Worm (Caenorhabditis elegans) whole organism, L2 larva: ENCODE data around the gene dnj-5.

Experiments
- C34F6.9 ChIP-seq: fragments of 150-350 bp; optimal IDR thresholded peaks from 2 replicates; lab custom pipeline; 2014; ENCODE audit warnings: missing biosample characterization, missing genetic modification characterization
- F13H6.1 ChIP-seq: sonication (generic microtip); optimal IDR thresholded peaks from 2 replicates; lab custom pipeline; 2016; ENCODE audit warnings: missing genetic modification characterization, missing compliant biosample characterization
- R02D3.7 ChIP-seq: fragments of 150-350 bp; optimal IDR thresholded peaks from 2 replicates; lab custom pipeline; 2014; ENCODE audit warnings: missing biosample characterization, missing genetic modification characterization
- Y55F3AM.14 ChIP-seq: fragments of 200-800 bp; sonication (Bioruptor generic); optimal IDR thresholded peaks from 2 replicates; lab custom pipeline; 2018; ENCODE audit warnings: mild to moderate bottlenecking, missing genetic modification characterization, missing compliant biosample characterization
- ZK546.5 ChIP-seq: sonication (generic microtip); optimal IDR thresholded peaks from 2 replicates; lab custom pipeline; 2017; ENCODE audit warnings: missing biosample characterization, missing genetic modification characterization
- alr-1 ChIP-seq: fragments of 150-350 bp; optimal IDR thresholded peaks from 2 replicates; lab custom pipeline; 2014; ENCODE audit warnings: missing biosample characterization, missing genetic modification characterization
- aly-2 ChIP-seq: fragments of 150-350 bp; optimal IDR thresholded peaks from 2 replicates; lab custom pipeline; 2014; ENCODE audit warnings: missing biosample characterization, missing genetic modification characterization
- ama-1 ChIP-seq: fragments of 150-350 bp; optimal IDR thresholded peaks from 2 replicates; lab custom pipeline; 2018; ENCODE audit warnings: inconsistent platforms
- blmp-1 ChIP-seq: sonication (generic microtip); optimal IDR thresholded peaks from 2 replicates; lab custom pipeline; 2017; ENCODE audit warnings: missing genetic modification characterization, mild to moderate bottlenecking, missing compliant biosample characterization, antibody characterized with exemption, moderate library complexity; ENCODE audit not compliant: insufficient read depth
- ceh-16 ChIP-seq: fragments of 150-350 bp; optimal IDR thresholded peaks from 2 replicates; lab custom pipeline; 2014; ENCODE audit warnings: missing biosample characterization, missing genetic modification characterization
- ceh-82 ChIP-seq: fragments of 150-350 bp; optimal IDR thresholded peaks from 2 replicates; lab custom pipeline; 2014; ENCODE audit warnings: missing biosample characterization, missing genetic modification characterization
- crh-2 ChIP-seq: sonication (generic microtip); optimal IDR thresholded peaks from 2 replicates; lab custom pipeline; 2017; ENCODE audit warnings: missing biosample characterization, missing genetic modification characterization
- dmd-4 ChIP-seq: sonication (generic microtip); optimal IDR thresholded peaks from 2 replicates; lab custom pipeline; 2017; ENCODE audit warnings: missing biosample characterization, missing genetic modification characterization
- egl-27 ChIP-seq: sonication (generic microtip); optimal IDR thresholded peaks from 3 replicates; lab custom pipeline; 2017; ENCODE audit warnings: missing biosample characterization, missing genetic modification reagents, missing genetic modification characterization
- elt-1 ChIP-seq: fragments of 150-350 bp; optimal IDR thresholded peaks from 2 replicates; lab custom pipeline; 2014; ENCODE audit warnings: missing biosample characterization, missing genetic modification characterization
- elt-3 ChIP-seq: sonication (generic microtip); optimal IDR thresholded peaks from 2 replicates; lab custom pipeline; 2017; ENCODE audit warnings: missing biosample characterization, missing genetic modification characterization
- fos-1 ChIP-seq: fragments of 150-350 bp; optimal IDR thresholded peaks from 2 replicates; lab custom pipeline; 2014; ENCODE audit warnings: missing biosample characterization, missing genetic modification characterization
- gmeb-1 ChIP-seq: fragments of 150-350 bp; optimal IDR thresholded peaks from 2 replicates; lab custom pipeline; 2014; ENCODE audit warnings: missing biosample characterization, missing genetic modification characterization
- lin-11 ChIP-seq: fragments of 150-350 bp; sonication (generic microtip); optimal IDR thresholded peaks from 2 replicates; lab custom pipeline; 2014; ENCODE audit warnings: missing biosample characterization, missing genetic modification characterization, inconsistent platforms, mixed read lengths
- lin-13 ChIP-seq: fragments of 150-350 bp; optimal IDR thresholded peaks from 2 replicates; lab custom pipeline; 2014; ENCODE audit warnings: missing biosample characterization, missing genetic modification reagents, missing genetic modification characterization
- lin-39 ChIP-seq: fragments of 150-350 bp; optimal IDR thresholded peaks from 2 replicates; lab custom pipeline; 2014; ENCODE audit warnings: missing biosample characterization, missing genetic modification reagents, missing genetic modification characterization
- lsy-2 ChIP-seq, 2 experiments: fragments of 150-350 bp in 1 of 2; sonication (generic microtip) in 1 of 2; optimal IDR thresholded peaks; 2 replicates each; lab custom pipeline; 2014 to 2017; ENCODE audit warnings: missing biosample characterization in 2 of 2, missing genetic modification characterization in 2 of 2
- mab-5 ChIP-seq: fragments of 150-350 bp; optimal IDR thresholded peaks from 2 replicates; lab custom pipeline; 2014; ENCODE audit warnings: missing biosample characterization, missing genetic modification characterization
- mbf-1 ChIP-seq: sonication (generic microtip); optimal IDR thresholded peaks from 2 replicates; lab custom pipeline; 2017; ENCODE audit warnings: missing biosample characterization, missing genetic modification characterization
- mdl-1 ChIP-seq, 2 experiments: fragments of 150-350 bp in 1 of 2; sonication (generic microtip) in 1 of 2; optimal IDR thresholded peaks; 2 replicates each; lab custom pipeline; 2017; ENCODE audit warnings: missing biosample characterization in 2 of 2, missing genetic modification characterization in 2 of 2
- nhr-10 ChIP-seq: sonication (generic microtip); optimal IDR thresholded peaks from 2 replicates; lab custom pipeline; 2017; ENCODE audit warnings: missing biosample characterization, missing genetic modification characterization
- nhr-11 ChIP-seq: fragments of 150-350 bp; optimal IDR thresholded peaks from 2 replicates; lab custom pipeline; 2014; ENCODE audit warnings: missing biosample characterization, missing genetic modification characterization
- nhr-12 ChIP-seq: fragments of 150-350 bp; optimal IDR thresholded peaks from 2 replicates; lab custom pipeline; 2014; ENCODE audit warnings: missing biosample characterization, missing genetic modification characterization
- nhr-129 ChIP-seq: fragments of 150-350 bp; optimal IDR thresholded peaks from 2 replicates; lab custom pipeline; 2014; ENCODE audit warnings: missing biosample characterization, missing genetic modification characterization
- nhr-21 ChIP-seq: fragments of 150-350 bp; optimal IDR thresholded peaks from 2 replicates; lab custom pipeline; 2014; ENCODE audit warnings: missing biosample characterization, missing genetic modification characterization
- nhr-23 ChIP-seq: fragments of 150-350 bp; optimal IDR thresholded peaks from 2 replicates; lab custom pipeline; 2014; ENCODE audit warnings: missing biosample characterization, missing genetic modification reagents, missing genetic modification characterization
- nhr-237 ChIP-seq: fragments of 150-350 bp; optimal IDR thresholded peaks from 2 replicates; lab custom pipeline; 2014; ENCODE audit warnings: missing biosample characterization, missing genetic modification characterization
- nhr-25 ChIP-seq: fragments of 150-350 bp; sonication (generic microtip); optimal IDR thresholded peaks from 3 replicates; lab custom pipeline; 2014; ENCODE audit warnings: missing biosample characterization, missing genetic modification characterization
- nhr-6 ChIP-seq: fragments of 150-350 bp; optimal IDR thresholded peaks from 2 replicates; lab custom pipeline; 2014; ENCODE audit warnings: missing biosample characterization, missing genetic modification characterization
- nhr-77 ChIP-seq: fragments of 150-350 bp; optimal IDR thresholded peaks from 2 replicates; lab custom pipeline; 2014; ENCODE audit warnings: missing biosample characterization, missing genetic modification characterization
- peb-1 ChIP-seq: fragments of 150-350 bp; optimal IDR thresholded peaks from 2 replicates; lab custom pipeline; 2014; ENCODE audit warnings: missing biosample characterization, missing genetic modification characterization
- sem-4 ChIP-seq: fragments of 150-350 bp; optimal IDR thresholded peaks from 2 replicates; lab custom pipeline; 2014; ENCODE audit warnings: missing biosample characterization, missing genetic modification reagents, missing genetic modification characterization
- skn-1 ChIP-seq: sonication (generic microtip); optimal IDR thresholded peaks from 2 replicates; lab custom pipeline; 2017; ENCODE audit warnings: missing biosample characterization, missing genetic modification characterization
- sma-3 ChIP-seq: sonication (generic microtip); optimal IDR thresholded peaks from 2 replicates; lab custom pipeline; 2016; ENCODE audit warnings: missing genetic modification reagents, missing genetic modification characterization, missing compliant biosample characterization
- sma-9 ChIP-seq, 2 experiments: fragments of 150-350 bp in 1 of 2; sonication (generic microtip) in 1 of 2; optimal IDR thresholded peaks; 2 replicates each; lab custom pipeline; 2014 to 2016; ENCODE audit warnings: missing genetic modification characterization in 2 of 2, mild to moderate bottlenecking in 1 of 2, missing biosample characterization in 1 of 2, missing compliant biosample characterization in 1 of 2, missing genetic modification reagents in 1 of 2, moderate library complexity in 1 of 2
- snpc-4 ChIP-seq: fragments of 150-350 bp; optimal IDR thresholded peaks from 2 replicates; lab custom pipeline; 2014; ENCODE audit warnings: missing biosample characterization, missing genetic modification characterization
- unc-39 ChIP-seq: fragments of 150-350 bp; optimal IDR thresholded peaks from 2 replicates; lab custom pipeline; 2014; ENCODE audit warnings: missing biosample characterization, missing genetic modification characterization
- unc-55 ChIP-seq: fragments of 150-350 bp; sonication (generic microtip); optimal IDR thresholded peaks from 3 replicates; lab custom pipeline; 2014; ENCODE audit warnings: missing biosample characterization, missing genetic modification reagents, missing genetic modification characterization
- unc-62 ChIP-seq: fragments of 150-350 bp; optimal IDR thresholded peaks from 2 replicates; lab custom pipeline; 2014; ENCODE audit warnings: missing biosample characterization, missing genetic modification reagents, missing genetic modification characterization
- zag-1 ChIP-seq: fragments of 150-350 bp; optimal IDR thresholded peaks from 2 replicates; lab custom pipeline; 2014; ENCODE audit warnings: missing biosample characterization, missing genetic modification characterization
- ztf-1 ChIP-seq: fragments of 200-800 bp; sonication (Bioruptor generic); conservative IDR thresholded peaks from 2 replicates; pipeline ENCODE4 v1.3.6; 2022; ENCODE audit warnings: missing genetic modification characterization, missing compliant biosample characterization
- ztf-11 ChIP-seq: sonication (generic microtip); optimal IDR thresholded peaks from 2 replicates; lab custom pipeline; 2017; ENCODE audit warnings: missing biosample characterization, missing genetic modification characterization
- ztf-4 ChIP-seq: fragments of 150-350 bp; optimal IDR thresholded peaks from 2 replicates; lab custom pipeline; 2014; ENCODE audit warnings: missing biosample characterization, missing genetic modification characterization

Gene dnj-5

ce11 chrII:6834582-6835058 is 23.5 kb downstream of the dnj-5 start, which contains the start of gene egl-27:
Gene egl-27 (plus strand): TSS chrII:6835008.
- TF ChIP-seq C34F6.9, result no peak
- TF ChIP-seq F13H6.1 (tag; lab: Kevin White, UChicago), result no peak
- no peak for TF ChIP-seq nhr-21 (tag; lab: Kevin White, UChicago)
- no peak for TF ChIP-seq ama-1 (lab: Kevin White, UChicago)
- TF ChIP-seq ztf-1 (GFP tag; lab: Robert Waterston, UW), result no peak
- TF ChIP-seq ceh-16 (tag; lab: Kevin White, UChicago), result no peak
- no peak for TF ChIP-seq nhr-237 (tag; lab: Kevin White, UChicago)
- no peak for TF ChIP-seq peb-1
- no peak for TF ChIP-seq R02D3.7 (tag; lab: Kevin White, UChicago)
- no peak for TF ChIP-seq aly-2 (tag; lab: Kevin White, UChicago)
- TF ChIP-seq ztf-4 (tag; lab: Kevin White, UChicago), result no peak
- TF ChIP-seq nhr-77 (tag; lab: Kevin White, UChicago), result no peak
- no peak for TF ChIP-seq nhr-11
- no peak for TF ChIP-seq blmp-1
- TF ChIP-seq ztf-11 (tag; lab: Kevin White, UChicago), result no peak
- TF ChIP-seq ZK546.5 (tag; lab: Kevin White, UChicago), result no peak
- no peak for TF ChIP-seq lin-39 (tag; lab: Kevin White, UChicago)
- no peak for TF ChIP-seq gmeb-1 (tag; lab: Kevin White, UChicago)

DNA sequence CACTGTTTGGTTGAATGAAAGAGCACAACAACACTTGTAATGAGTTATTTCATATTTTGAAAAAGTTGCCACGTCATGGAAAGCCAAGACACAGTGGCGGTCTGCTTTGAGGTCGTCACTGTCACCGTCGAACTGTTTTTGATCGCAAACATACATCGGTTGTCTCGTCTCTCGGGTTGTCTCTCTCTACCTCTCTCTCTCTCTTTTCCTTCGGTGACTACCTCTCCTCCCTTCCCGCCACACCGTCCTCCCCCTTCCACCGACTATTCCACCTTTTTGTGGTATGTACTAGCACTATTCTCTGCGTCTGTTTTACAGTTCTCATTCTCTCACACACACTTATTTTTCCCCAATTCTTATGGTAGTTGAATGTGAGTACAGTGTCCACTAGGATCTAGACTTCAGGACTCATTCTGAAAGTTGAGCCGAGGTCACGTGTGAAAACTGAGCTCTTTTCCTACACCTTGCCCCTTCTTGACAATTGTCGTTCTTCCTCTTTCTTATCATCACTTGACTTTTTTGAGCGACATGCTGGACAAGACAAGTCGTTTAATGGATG is 24.2 kb downstream of the dnj-5 start:
- no peak for TF ChIP-seq lin-11
- TF ChIP-seq gmeb-1 (tag; lab: Kevin White, UChicago), result no peak
- no peak for TF ChIP-seq mdl-1 (tag; optimal IDR thresholded peaks at IDR 0.05; lab: Kevin White, UChicago)
- TF ChIP-seq egl-27 (tag; lab: Kevin White, UChicago), result no peak
- TF ChIP-seq elt-3 (tag; lab: Kevin White, UChicago), result no peak
- TF ChIP-seq ceh-16 (tag; lab: Kevin White, UChicago), result no peak
- TF ChIP-seq sma-9 (GFP tag; optimal IDR thresholded peaks at IDR 0.05; lab: Kevin White, UChicago), result peak; percentile 31
- no peak for TF ChIP-seq sma-9 (tag; optimal IDR thresholded peaks at IDR 0.05; lab: Kevin White, UChicago)
- TF ChIP-seq nhr-25 (tag; lab: Kevin White, UChicago), result peak; percentile 55
- TF ChIP-seq lsy-2 (tag; optimal IDR thresholded peaks at IDR 0.05; lab: Kevin White, UChicago), result peak in 1 of 2 experiments; percentile 9
- peak; percentile 17 for TF ChIP-seq sma-3 (GFP tag; lab: Kevin White, UChicago)
- no peak for TF ChIP-seq Y55F3AM.14 (GFP tag; lab: Kevin White, UChicago)
- no peak for TF ChIP-seq nhr-237 (tag; lab: Kevin White, UChicago)
- no peak for TF ChIP-seq nhr-21 (tag; lab: Kevin White, UChicago)
- TF ChIP-seq aly-2 (tag; lab: Kevin White, UChicago), result no peak
- TF ChIP-seq ztf-4 (tag; lab: Kevin White, UChicago), result no peak
- TF ChIP-seq peb-1, result no peak
- no peak for TF ChIP-seq skn-1 (tag; lab: Kevin White, UChicago)
- TF ChIP-seq crh-2 (tag; lab: Kevin White, UChicago), result peak; percentile 75
- TF ChIP-seq fos-1 (tag; lab: Kevin White, UChicago), result peak; percentile 32
- no peak for TF ChIP-seq snpc-4 (tag; lab: Kevin White, UChicago)
- TF ChIP-seq nhr-77 (tag; lab: Kevin White, UChicago), result no peak
- no peak for TF ChIP-seq ztf-1 (GFP tag; lab: Robert Waterston, UW)
- no peak for TF ChIP-seq unc-39 (tag; lab: Kevin White, UChicago)
- no peak for TF ChIP-seq lin-13 (GFP tag; lab: Kevin White, UChicago)
- peak; percentile 74 for TF ChIP-seq nhr-129 (tag; lab: Kevin White, UChicago)
- no peak for TF ChIP-seq nhr-12
- TF ChIP-seq dmd-4 (tag; lab: Kevin White, UChicago), result no peak
- TF ChIP-seq unc-62 (GFP tag; lab: Kevin White, UChicago), result no peak
- no peak for TF ChIP-seq ZK546.5 (tag; lab: Kevin White, UChicago)
- TF ChIP-seq nhr-10, result no peak
- TF ChIP-seq ztf-11 (tag; lab: Kevin White, UChicago), result no peak
- no peak for TF ChIP-seq mbf-1 (tag; lab: Kevin White, UChicago)
- no peak for TF ChIP-seq unc-55
- TF ChIP-seq alr-1 (tag; lab: Kevin White, UChicago), result no peak
- no peak for TF ChIP-seq zag-1 (tag; lab: Kevin White, UChicago)
- TF ChIP-seq F13H6.1 (tag; lab: Kevin White, UChicago), result peak; percentile 62
- no peak for TF ChIP-seq elt-1 (tag; lab: Kevin White, UChicago)
- TF ChIP-seq nhr-23 (tag; lab: Kevin White, UChicago), result no peak
- TF ChIP-seq ceh-82 (tag; lab: Kevin White, UChicago), result no peak
- peak; percentile 44 for TF ChIP-seq blmp-1
- TF ChIP-seq nhr-6 (tag; lab: Kevin White, UChicago), result no peak
- TF ChIP-seq ama-1 (lab: Kevin White, UChicago), result no peak
- TF ChIP-seq mab-5 (tag; lab: Kevin White, UChicago), result no peak
- TF ChIP-seq nhr-11, result no peak
- no peak for TF ChIP-seq sem-4
- TF ChIP-seq C34F6.9, result peak; percentile 5
- TF ChIP-seq lin-39 (tag; lab: Kevin White, UChicago), result no peak
- TF ChIP-seq R02D3.7 (tag; lab: Kevin White, UChicago), result no peak
- TF ChIP-seq, all 48 proteins: peak for 10
